Fruit fly (Drosophila melanogaster): Measurements from ENCODE around the gene NTPase.

dm6 chr2L:2878188-2878587 lies 7.5 kb downstream of the NTPase start, which contains the start of the genes Prx6a and Sbat:
- TF ChIP-seq schlank (tag; optimal IDR thresholded peaks at IDR 0.05) (peak; percentile 65), Atf-2 (GFP tag; optimal IDR thresholded peaks at IDR 0.05) (peak; percentile 5)

Measured in whole organism, embryonic.